Fruit fly (Drosophila melanogaster): ENCODE data around the gene CG3106.

DNA sequence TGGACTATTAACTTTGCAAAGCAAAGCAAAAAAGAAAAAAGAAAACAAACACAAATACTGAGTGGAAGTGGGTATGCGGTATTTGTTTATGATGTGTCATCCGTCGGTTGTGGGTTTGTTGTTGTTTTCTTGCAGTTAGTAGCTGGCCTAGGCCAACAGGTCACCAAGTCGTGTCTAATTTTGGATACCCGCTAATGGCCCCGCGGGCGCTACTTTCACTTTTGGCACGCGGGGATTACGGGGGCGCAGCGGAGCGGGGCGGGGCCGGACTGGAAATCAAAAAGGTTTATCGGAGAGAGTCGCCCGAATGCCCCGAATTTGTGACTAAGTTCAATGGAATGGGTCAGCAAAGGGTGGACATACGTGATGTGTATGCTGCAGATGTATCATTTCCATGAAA, 15.6 kb downstream of the CG3106 start:
- TF ChIP-seq Hr96 (GFP tag; optimal IDR thresholded peaks at IDR 0.05) (no peak), bab1 (GFP tag; optimal IDR thresholded peaks at IDR 0.05) (no peak), Mnt (GFP tag; optimal IDR thresholded peaks at IDR 0.05) (no peak), CG33017 (tag; optimal IDR thresholded peaks at IDR 0.05) (no peak), kay (GFP tag; ENCODE audit: borderline replicate concordance) (no peak), CG1620 (GFP tag; optimal IDR thresholded peaks at IDR 0.05) (no peak), CG5204 (GFP tag; optimal IDR thresholded peaks at IDR 0.05) (no peak), CG7045 (GFP tag; optimal IDR thresholded peaks at IDR 0.05) (no peak), CG14711 (tag; optimal IDR thresholded peaks at IDR 0.05) (no peak), ovo (GFP tag; optimal IDR thresholded peaks at IDR 0.05) (no peak), CG11617 (GFP tag; optimal IDR thresholded peaks at IDR 0.05) (no peak)

All from whole organism, adult.